Fruit fly (Drosophila melanogaster): ENCODE measurements around the gene CG7560.

The CG7560 gene

dm6 chr3L:11422338-11422802 lies 2.6 kb upstream of the CG7560 start (continued):
- TF ChIP-seq Ravus (GFP tag; IDR thresholded peaks at IDR 0.05) (peak; percentile 28), Usf (GFP tag; optimal IDR thresholded peaks at IDR 0.05) (peak; percentile 5), D19A (tag; optimal IDR thresholded peaks at IDR 0.05) (peak; percentile 69), CG12769 (tag; optimal IDR thresholded peaks at IDR 0.05) (no peak), abd-A (tag; optimal IDR thresholded peaks at IDR 0.05) (peak; percentile 13), Dfd (GFP tag; optimal IDR thresholded peaks at IDR 0.05) (no peak), CG7963 (GFP tag; IDR thresholded peaks at IDR 0.05; ENCODE audit: partially characterized antibody) (no peak), CG43689 (GFP tag; IDR thresholded peaks at IDR 0.05) (peak; percentile 23; the same call in 1 of the 2 replicates), CG9876 (GFP tag; optimal IDR thresholded peaks at IDR 0.05) (peak; percentile 11), jumu (GFP tag; optimal IDR thresholded peaks at IDR 0.05) (peak; percentile 37), fd96Cb (tag; optimal IDR thresholded peaks at IDR 0.05) (peak; percentile 83), Sin3A (optimal IDR thresholded peaks at IDR 0.05) (no peak), bsh (GFP tag; optimal IDR thresholded peaks at IDR 0.05) (peak in 1 of 2 experiments; percentile 81), CG15696 (tag; optimal IDR thresholded peaks at IDR 0.05) (peak; percentile 88), CG7745 (tag; optimal IDR thresholded peaks at IDR 0.05) (no peak), Hr39 (optimal IDR thresholded peaks at IDR 0.05) (no peak), kay (GFP tag; optimal IDR thresholded peaks at IDR 0.05) (peak; percentile 37), hb (GFP tag; IDR thresholded peaks at IDR 0.05; ENCODE audit: partially characterized antibody) (no peak), gsb (GFP tag; IDR thresholded peaks at IDR 0.05) (0 out of 2 replicates have a peak, but pooled peaks have one; percentile 6), HLHmδ (GFP tag; optimal IDR thresholded peaks at IDR 0.05) (no peak), CG2875 (GFP tag; optimal IDR thresholded peaks at IDR 0.05) (peak; percentile 71), wor (GFP tag; IDR thresholded peaks at IDR 0.05) (peak; percentile 49; the same call in 1 of the 2 replicates), sim (GFP tag; IDR thresholded peaks at IDR 0.05) (peak; percentile 61; the same call in 1 of the 2 replicates), HLH4C (GFP tag; IDR thresholded peaks at IDR 0.05; ENCODE audit: partially characterized antibody) (no peak), Lhr (GFP tag; optimal IDR thresholded peaks at IDR 0.05) (peak; percentile 46), unpg (GFP tag; optimal IDR thresholded peaks at IDR 0.05) (peak; percentile 77), cwo (GFP tag; optimal IDR thresholded peaks at IDR 0.05) (peak; percentile 64), CG4424 (GFP tag; optimal IDR thresholded peaks at IDR 0.05) (peak; percentile 78), tio (GFP tag; optimal IDR thresholded peaks at IDR 0.05) (peak; percentile 54), amos (GFP tag; IDR thresholded peaks at IDR 0.05; ENCODE audit: partially characterized antibody) (no peak), NK7.1 (GFP tag; optimal IDR thresholded peaks at IDR 0.05) (peak; percentile 36), fru (optimal IDR thresholded peaks at IDR 0.05) (no peak), Myb (GFP tag; optimal IDR thresholded peaks at IDR 0.05) (peak; percentile 40), CG14965 (GFP tag; optimal IDR thresholded peaks at IDR 0.05; ENCODE audit: borderline replicate concordance) (peak; percentile 24), CG13296 (GFP tag; optimal IDR thresholded peaks at IDR 0.05) (peak; percentile 43), pb (GFP tag; optimal IDR thresholded peaks at IDR 0.05) (peak; percentile 30), CG12942 (GFP tag; optimal IDR thresholded peaks at IDR 0.05) (peak; percentile 32), CG4820 (GFP tag; optimal IDR thresholded peaks at IDR 0.05) (peak; percentile 84), mirr (GFP tag; optimal IDR thresholded peaks at IDR 0.05) (no peak), chm (GFP tag; IDR thresholded peaks at IDR 0.05) (peak; percentile 70; the same call in 1 of the 2 replicates), nau (GFP tag; optimal IDR thresholded peaks at IDR 0.05) (peak; percentile 67), E2f2 (GFP tag; IDR thresholded peaks at IDR 0.05) (peak; percentile 36; the same call in 1 of the 2 replicates), tup (GFP tag; optimal IDR thresholded peaks at IDR 0.05) (no peak), YL-1 (GFP tag; optimal IDR thresholded peaks at IDR 0.05) (peak; percentile 5), NfI (GFP tag; optimal IDR thresholded peaks at IDR 0.05) (no peak), br (optimal IDR thresholded peaks at IDR 0.05) (no peak), Lim3 (GFP tag; IDR thresholded peaks at IDR 0.05) (0 out of 2 replicates have a peak, but pooled peaks have one; percentile 25), CG15601 (tag; optimal IDR thresholded peaks at IDR 0.05) (peak; percentile 77), ken (GFP tag; IDR thresholded peaks at IDR 0.05) (peak; percentile 74; the same call in 2 of the 3 replicates), CG12659 (GFP tag; optimal IDR thresholded peaks at IDR 0.05) (peak; percentile 59), CG30403 (GFP tag; optimal IDR thresholded peaks at IDR 0.05) (peak; percentile 80)
